Worm (Caenorhabditis elegans): Measurements from ENCODE around the gene unc-86.

- no peak for TF ChIP-seq scrt-1 (GFP tag; IDR thresholded peaks at IDR 0.05)
- no peak for TF ChIP-seq hmbx-1 (tag; optimal IDR thresholded peaks at IDR 0.05)
- no peak for TF ChIP-seq aly-1 (tag; optimal IDR thresholded peaks at IDR 0.05)
- no peak for TF ChIP-seq ama-1 (optimal IDR thresholded peaks at IDR 0.05)
- no peak for TF ChIP-seq F13C5.2 (tag; optimal IDR thresholded peaks at IDR 0.05)
- no peak for TF ChIP-seq tbx-37 (GFP tag; conservative IDR thresholded peaks at IDR 0.05)
- TF ChIP-seq flt-1 (GFP tag; IDR thresholded peaks at IDR 0.05), result no peak
- TF ChIP-seq ets-7 (tag; optimal IDR thresholded peaks at IDR 0.05), result no peak
- no peak for TF ChIP-seq ceh-13 (GFP tag; optimal IDR thresholded peaks at IDR 0.05)
- no peak for TF ChIP-seq tbx-11 (GFP tag; IDR thresholded peaks at IDR 0.05)
- no peak for TF ChIP-seq ceh-36 (tag; optimal IDR thresholded peaks at IDR 0.05)
These were observed 26.7 kb upstream of the unc-86 start, which contains the start of gene C02F5.12 for ce11 chrIII:8242809-8243208.
